Fruit fly (Drosophila melanogaster) S2 (cell line): ENCODE measurements around the gene fu.

ENCODE experiments used
- CG8478 ChIP-seq: fragments of >200 bp; optimal IDR thresholded peaks from 2 replicates; lab custom pipeline; 2018
- CTCF ChIP-seq, 2 experiments: fragments of >200 bp; optimal IDR thresholded peaks; 2 replicates each; lab custom pipeline; 2018

- TF ChIP-seq CTCF (optimal IDR thresholded peaks at IDR 0.05; lab: Kevin White, UChicago) (no peak), CG8478 (no peak)
These were observed 14.1 kb downstream of the fu start for dm6 chrX:18671545-18672174.
